Worm (Caenorhabditis elegans): Measurements from ENCODE around the gene fbxc-17.

DNA sequence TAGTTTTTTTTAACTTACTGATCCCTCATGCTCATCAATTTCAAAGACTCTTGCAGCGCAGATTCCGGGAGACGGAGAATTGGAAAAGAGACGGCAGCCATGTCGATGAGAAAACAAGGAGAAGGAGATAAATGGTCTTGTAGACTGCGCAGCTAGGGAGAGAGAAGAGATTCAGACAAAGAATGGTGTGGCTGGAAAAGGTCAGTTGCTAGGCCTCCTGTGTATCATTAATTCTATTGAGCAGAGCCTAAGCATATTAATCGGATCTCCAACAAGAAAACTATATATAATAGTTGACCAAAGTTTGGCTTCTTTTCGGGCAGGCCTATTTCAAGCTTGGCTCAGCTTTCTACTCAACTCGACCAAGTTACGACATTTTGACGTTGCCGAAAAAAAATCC, 20.5 kb upstream of the fbxc-17 start, which contains the start of gene fbxb-29:
- no peak for TF ChIP-seq ztf-16 (tag; optimal IDR thresholded peaks at IDR 0.05)
- TF ChIP-seq ref-2 (tag; optimal IDR thresholded peaks at IDR 0.05): no peak
- no peak for TF ChIP-seq ama-1 (optimal IDR thresholded peaks at IDR 0.05)
- TF ChIP-seq gmeb-2 (tag; optimal IDR thresholded peaks at IDR 0.05): no peak
- no peak for TF ChIP-seq ttx-3 (tag; optimal IDR thresholded peaks at IDR 0.05)
- no peak for TF ChIP-seq pqm-1 (tag; optimal IDR thresholded peaks at IDR 0.05)
